Fruit fly (Drosophila melanogaster): Measurements from ENCODE around the gene eIF4E5.

dm6 chr3L:7943950-7944349, 49.3 kb downstream of the eIF4E5 start:
- TF ChIP-seq CTCF (optimal IDR thresholded peaks at IDR 0.05), result no peak
- no peak for TF ChIP-seq CG8478 (optimal IDR thresholded peaks at IDR 0.05)

Data from S2 (cell line).